Worm (Caenorhabditis elegans) whole organism, late embryonic: ENCODE measurements around the gene F53C11.5.
A peak's percentile ranks its signal among the peaks of the same experiment; 100 is the strongest.

ENCODE experiments used
- C38D4.7 ChIP-seq: fragments of 200-800 bp; sonication (Bioruptor generic); optimal IDR thresholded peaks from 2 replicates; lab custom pipeline; 2018; ENCODE audit warnings: mild to moderate bottlenecking, missing genetic modification characterization, moderate library complexity, missing compliant biosample characterization
- ahr-1 ChIP-seq: sonication (generic microtip); optimal IDR thresholded peaks from 2 replicates; lab custom pipeline; 2016; ENCODE audit warnings: missing genetic modification characterization, missing compliant biosample characterization
- elt-2 ChIP-seq: sonication (generic microtip); optimal IDR thresholded peaks from 2 replicates; lab custom pipeline; 2016; ENCODE audit warnings: missing genetic modification reagents, missing genetic modification characterization, missing compliant biosample characterization
- fkh-10 ChIP-seq: fragments of 150-350 bp; optimal IDR thresholded peaks from 2 replicates; lab custom pipeline; 2014; ENCODE audit warnings: missing biosample characterization, missing genetic modification reagents, missing genetic modification characterization
- hlh-15 ChIP-seq: sonication (generic microtip); optimal IDR thresholded peaks from 2 replicates; lab custom pipeline; 2016; ENCODE audit warnings: missing genetic modification characterization, missing compliant biosample characterization
- nfya-1 ChIP-seq: sonication (generic microtip); optimal IDR thresholded peaks from 2 replicates; lab custom pipeline; 2017; ENCODE audit warnings: missing genetic modification characterization, mild to moderate bottlenecking, missing compliant biosample characterization, antibody characterized with exemption, moderate library complexity
- sox-4 ChIP-seq: sonication (generic microtip); optimal IDR thresholded peaks from 2 replicates; lab custom pipeline; 2017; ENCODE audit warnings: mild to moderate bottlenecking, missing genetic modification characterization, inconsistent platforms, missing compliant biosample characterization
- unc-55 ChIP-seq: sonication (generic microtip); optimal IDR thresholded peaks from 2 replicates; lab custom pipeline; 2017; ENCODE audit warnings: missing biosample characterization, missing genetic modification reagents, missing genetic modification characterization
- unc-86 ChIP-seq: sonication (generic microtip); optimal IDR thresholded peaks from 2 replicates; lab custom pipeline; 2016; ENCODE audit warnings: missing genetic modification characterization, missing compliant biosample characterization

ce11 chrV:13818824-13819408, 31.6 kb downstream of the F53C11.5 start, which contains the start of gene sel-10:
- TF ChIP-seq sox-4 (no peak), nfya-1 (tag; lab: Kevin White, UChicago) (peak; percentile 25), fkh-10 (no peak), elt-2 (tag; lab: Kevin White, UChicago) (peak; percentile 41), unc-55 (no peak), hlh-15 (tag; lab: Kevin White, UChicago) (no peak), unc-86 (tag; lab: Kevin White, UChicago) (no peak), ahr-1 (tag; lab: Kevin White, UChicago) (no peak), C38D4.7 (no peak)
